Worm (Caenorhabditis elegans): ENCODE data around the gene F13H8.1.

DNA sequence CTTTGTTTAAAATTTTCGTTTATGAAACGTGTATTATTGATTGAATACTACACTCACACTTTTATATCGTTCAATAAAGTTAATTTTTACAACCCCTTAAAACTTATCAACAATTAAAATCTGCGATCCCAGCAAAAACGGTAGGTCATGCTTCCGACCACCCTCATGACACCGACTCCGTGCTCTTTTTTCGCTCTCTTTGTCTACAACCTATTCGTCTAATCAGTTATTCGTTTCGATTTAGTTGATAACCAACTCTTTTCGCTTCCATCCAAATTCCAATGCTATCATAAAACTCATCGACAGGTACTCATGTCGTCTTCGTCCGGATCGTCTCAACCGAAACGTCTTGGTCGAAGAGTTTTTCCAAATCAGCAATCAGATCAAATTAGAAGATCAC lies at the start of gene F13H8.1:
- TF ChIP-seq W03F9.2 (tag; optimal IDR thresholded peaks at IDR 0.05) (no peak), him-1 (tag; optimal IDR thresholded peaks at IDR 0.05) (no peak), dao-5 (tag; optimal IDR thresholded peaks at IDR 0.05) (no peak)
